Worm (Caenorhabditis elegans): ENCODE measurements around the gene scvp-1.

ce11 chrV:10909959-10910358, 21.1 kb downstream of the scvp-1 start:
- TF ChIP-seq hlh-17 (GFP tag; optimal IDR thresholded peaks at IDR 0.05; ENCODE audit: borderline replicate concordance) (no peak), sox-4 (tag; optimal IDR thresholded peaks at IDR 0.05) (no peak), fos-1 (tag; optimal IDR thresholded peaks at IDR 0.05) (no peak), hpl-2 (GFP tag; optimal IDR thresholded peaks at IDR 0.05) (no peak), skn-1 (tag; optimal IDR thresholded peaks at IDR 0.05) (no peak), fkh-8 (tag; optimal IDR thresholded peaks at IDR 0.05) (no peak), pqm-1 (tag; optimal IDR thresholded peaks at IDR 0.05) (no peak), xbp-1 (tag; optimal IDR thresholded peaks at IDR 0.05) (no peak)

Data from whole organism, L1 larva.